Worm (Caenorhabditis elegans): ENCODE measurements around the gene snx-17.

DNA sequence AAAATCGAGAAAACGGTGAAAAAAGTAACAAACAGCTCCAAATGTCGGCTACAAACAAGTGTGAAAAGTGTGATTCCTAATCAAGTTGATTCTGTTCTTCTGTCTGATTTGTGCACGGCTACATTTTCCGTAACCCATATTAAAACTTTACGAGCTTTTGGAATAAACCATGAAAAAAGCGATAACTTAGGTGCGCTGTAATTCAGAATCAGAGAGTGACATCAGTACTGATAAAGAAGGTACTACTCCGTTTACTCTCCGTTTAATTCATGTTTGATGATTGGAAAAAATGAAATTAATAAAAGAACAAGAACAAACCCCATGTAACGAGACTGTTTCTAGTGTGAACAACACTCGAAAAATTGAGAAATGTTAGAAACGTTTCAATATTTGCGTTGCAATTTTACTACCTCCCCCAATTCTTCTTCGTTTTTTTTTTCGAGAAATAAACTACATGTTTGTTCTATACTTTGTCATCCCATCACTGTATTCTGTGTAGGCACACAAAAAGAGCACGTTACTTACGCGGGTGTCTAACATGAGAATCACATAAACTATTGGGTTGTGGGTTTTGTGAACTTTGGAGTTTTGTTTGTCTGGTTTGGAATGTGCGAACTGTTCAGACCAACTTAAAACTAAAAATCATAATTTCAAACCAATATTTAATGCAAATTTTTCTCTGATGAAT lies 40.4 kb upstream of the snx-17 start:
- TF ChIP-seq tra-4 (tag; optimal IDR thresholded peaks at IDR 0.05) (no peak), ets-7 (tag; optimal IDR thresholded peaks at IDR 0.05) (no peak)
